Worm (Caenorhabditis elegans) whole organism, L2 larva: ENCODE measurements around the gene srz-5.

Experiments used
- ZK546.5 ChIP-seq: sonication (generic microtip); optimal IDR thresholded peaks from 2 replicates; lab custom pipeline; 2017; ENCODE audit warnings: missing biosample characterization, missing genetic modification characterization
- aly-2 ChIP-seq: fragments of 150-350 bp; optimal IDR thresholded peaks from 2 replicates; lab custom pipeline; 2014; ENCODE audit warnings: missing biosample characterization, missing genetic modification characterization
- ama-1 ChIP-seq: fragments of 150-350 bp; optimal IDR thresholded peaks from 2 replicates; lab custom pipeline; 2018; ENCODE audit warnings: inconsistent platforms
- ceh-82 ChIP-seq: fragments of 150-350 bp; optimal IDR thresholded peaks from 2 replicates; lab custom pipeline; 2014; ENCODE audit warnings: missing biosample characterization, missing genetic modification characterization
- egl-27 ChIP-seq: sonication (generic microtip); optimal IDR thresholded peaks from 3 replicates; lab custom pipeline; 2017; ENCODE audit warnings: missing biosample characterization, missing genetic modification reagents, missing genetic modification characterization
- elt-3 ChIP-seq: sonication (generic microtip); optimal IDR thresholded peaks from 2 replicates; lab custom pipeline; 2017; ENCODE audit warnings: missing biosample characterization, missing genetic modification characterization
- lin-11 ChIP-seq: fragments of 150-350 bp; sonication (generic microtip); optimal IDR thresholded peaks from 2 replicates; lab custom pipeline; 2014; ENCODE audit warnings: missing biosample characterization, missing genetic modification characterization, inconsistent platforms, mixed read lengths
- lin-13 ChIP-seq: fragments of 150-350 bp; optimal IDR thresholded peaks from 2 replicates; lab custom pipeline; 2014; ENCODE audit warnings: missing biosample characterization, missing genetic modification reagents, missing genetic modification characterization
- nhr-12 ChIP-seq: fragments of 150-350 bp; optimal IDR thresholded peaks from 2 replicates; lab custom pipeline; 2014; ENCODE audit warnings: missing biosample characterization, missing genetic modification characterization
- nhr-23 ChIP-seq: fragments of 150-350 bp; optimal IDR thresholded peaks from 2 replicates; lab custom pipeline; 2014; ENCODE audit warnings: missing biosample characterization, missing genetic modification reagents, missing genetic modification characterization
- ztf-1 ChIP-seq: fragments of 200-800 bp; sonication (Bioruptor generic); conservative IDR thresholded peaks from 2 replicates; pipeline ENCODE4 v1.3.6; 2022; ENCODE audit warnings: missing genetic modification characterization, missing compliant biosample characterization
- ztf-11 ChIP-seq: sonication (generic microtip); optimal IDR thresholded peaks from 2 replicates; lab custom pipeline; 2017; ENCODE audit warnings: missing biosample characterization, missing genetic modification characterization

DNA sequence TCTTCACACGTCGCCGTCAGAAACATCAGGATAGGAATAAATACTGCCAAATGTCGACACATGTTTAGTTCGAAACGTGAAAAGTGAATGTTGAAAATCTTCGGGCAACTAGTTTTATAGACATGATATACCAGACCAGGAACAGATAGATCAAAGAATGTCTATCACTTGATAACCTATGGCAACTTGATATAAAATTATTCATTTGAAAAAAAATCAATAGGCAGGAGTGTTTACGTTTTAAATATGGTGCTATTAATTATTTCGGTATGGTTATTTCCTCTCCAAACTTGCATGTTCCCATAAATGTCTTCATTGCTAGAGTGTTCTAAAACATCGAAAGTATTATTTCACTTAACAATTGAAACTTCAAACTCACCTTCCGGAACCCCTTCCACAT, 47.0 kb upstream of the srz-5 start, which contains the start of gene W10G11.2:
- no peak for TF ChIP-seq nhr-23 (tag; lab: Kevin White, UChicago)
- no peak for TF ChIP-seq elt-3 (tag; lab: Kevin White, UChicago)
- TF ChIP-seq ceh-82 (tag; lab: Kevin White, UChicago): no peak
- TF ChIP-seq egl-27: no peak
- TF ChIP-seq ama-1: no peak
- TF ChIP-seq aly-2: no peak
- TF ChIP-seq nhr-12: no peak
- TF ChIP-seq ztf-11 (tag; lab: Kevin White, UChicago): no peak
- TF ChIP-seq ztf-1 (GFP tag; lab: Robert Waterston, UW): no peak
- no peak for TF ChIP-seq lin-11 (tag; lab: Kevin White, UChicago)
- TF ChIP-seq lin-13 (GFP tag; lab: Kevin White, UChicago): no peak
- no peak for TF ChIP-seq ZK546.5 (tag; lab: Kevin White, UChicago)
